Worm (Caenorhabditis elegans) whole organism, L1 larva: ENCODE data around the gene fbxa-182.

ENCODE experiments used
- alr-1 ChIP-seq: fragments of 200-800 bp; sonication (Bioruptor generic); optimal IDR thresholded peaks from 2 replicates; lab custom pipeline; 2018; ENCODE audit warnings: borderline replicate concordance, mild to moderate bottlenecking, missing genetic modification characterization, missing compliant biosample characterization
- aly-2 ChIP-seq: fragments of 150-350 bp; optimal IDR thresholded peaks from 2 replicates; lab custom pipeline; 2014; ENCODE audit warnings: missing biosample characterization, missing genetic modification characterization
- ama-1 ChIP-seq: fragments of 150-350 bp; optimal IDR thresholded peaks from 2 replicates; lab custom pipeline; 2014
- hlh-4 ChIP-seq: sonication (generic microtip); optimal IDR thresholded peaks from 2 replicates; lab custom pipeline; 2016; ENCODE audit warnings: mild to moderate bottlenecking, missing genetic modification characterization, missing compliant biosample characterization
- lsy-2 ChIP-seq, 2 experiments: fragments of 150-350 bp; optimal IDR thresholded peaks; 2 replicates each; lab custom pipeline; 2014; ENCODE audit warnings: missing biosample characterization in 2 of 2, missing genetic modification characterization in 2 of 2
- mab-9 ChIP-seq: fragments of 200-800 bp; sonication (Bioruptor generic); IDR thresholded peaks from 2 replicates; pipeline ENCODE4 v1.3.6; 2022; ENCODE audit warnings: missing genetic modification reagents, missing genetic modification characterization, missing compliant biosample characterization
- mdl-1 ChIP-seq, 2 experiments: fragments of 150-350 bp; optimal IDR thresholded peaks; 2 replicates each; lab custom pipeline; 2014 to 2017; ENCODE audit warnings: missing biosample characterization in 2 of 2, missing genetic modification characterization in 2 of 2, inconsistent platforms in 1 of 2
- nhr-12 ChIP-seq: sonication (generic microtip); optimal IDR thresholded peaks from 2 replicates; lab custom pipeline; 2017; ENCODE audit warnings: missing biosample characterization, missing genetic modification characterization
- nhr-237 ChIP-seq: fragments of 150-350 bp; optimal IDR thresholded peaks from 2 replicates; lab custom pipeline; 2014; ENCODE audit warnings: missing biosample characterization, missing genetic modification characterization
- pqm-1 ChIP-seq: sonication (generic microtip); optimal IDR thresholded peaks from 3 replicates; lab custom pipeline; 2017; ENCODE audit warnings: missing biosample characterization, missing genetic modification characterization
- skn-1 ChIP-seq: fragments of 150-350 bp; optimal IDR thresholded peaks from 2 replicates; lab custom pipeline; 2014; ENCODE audit warnings: missing biosample characterization, missing genetic modification characterization
- snpc-4 ChIP-seq: fragments of 150-350 bp; optimal IDR thresholded peaks from 2 replicates; lab custom pipeline; 2014; ENCODE audit warnings: missing biosample characterization, missing genetic modification characterization
- tbx-2 ChIP-seq: sonication (generic microtip); optimal IDR thresholded peaks from 2 replicates; lab custom pipeline; 2016; ENCODE audit warnings: missing genetic modification characterization, missing compliant biosample characterization
- zag-1 ChIP-seq: fragments of 150-350 bp; optimal IDR thresholded peaks from 2 replicates; lab custom pipeline; 2014; ENCODE audit warnings: missing biosample characterization, missing genetic modification characterization

- TF ChIP-seq pqm-1 (tag; lab: Kevin White, UChicago), result no peak
- TF ChIP-seq lsy-2 (tag; optimal IDR thresholded peaks at IDR 0.05; lab: Kevin White, UChicago), result no peak
- TF ChIP-seq snpc-4 (tag; lab: Kevin White, UChicago), result no peak
- TF ChIP-seq hlh-4 (tag; lab: Kevin White, UChicago), result no peak
- no peak for TF ChIP-seq aly-2 (tag; lab: Kevin White, UChicago)
- TF ChIP-seq mdl-1 (tag; optimal IDR thresholded peaks at IDR 0.05; lab: Kevin White, UChicago), result no peak
- no peak for TF ChIP-seq skn-1
- no peak for TF ChIP-seq nhr-237
- no peak for TF ChIP-seq ama-1
- TF ChIP-seq zag-1 (tag; lab: Kevin White, UChicago), result no peak
- no peak for TF ChIP-seq tbx-2 (tag; lab: Kevin White, UChicago)
- no peak for TF ChIP-seq alr-1 (tag; lab: Kevin White, UChicago)
- no peak for TF ChIP-seq mab-9 (GFP tag; lab: Robert Waterston, UW)
- TF ChIP-seq nhr-12 (tag; lab: Kevin White, UChicago), result no peak
These were observed 6.3 kb upstream of the fbxa-182 start, which contains the start of gene fbxc-20 for ce11 chrII:2418836-2419235.
